Fruit fly (Drosophila melanogaster): ENCODE data around the gene CG33310.

CG33310 gene

DNA sequence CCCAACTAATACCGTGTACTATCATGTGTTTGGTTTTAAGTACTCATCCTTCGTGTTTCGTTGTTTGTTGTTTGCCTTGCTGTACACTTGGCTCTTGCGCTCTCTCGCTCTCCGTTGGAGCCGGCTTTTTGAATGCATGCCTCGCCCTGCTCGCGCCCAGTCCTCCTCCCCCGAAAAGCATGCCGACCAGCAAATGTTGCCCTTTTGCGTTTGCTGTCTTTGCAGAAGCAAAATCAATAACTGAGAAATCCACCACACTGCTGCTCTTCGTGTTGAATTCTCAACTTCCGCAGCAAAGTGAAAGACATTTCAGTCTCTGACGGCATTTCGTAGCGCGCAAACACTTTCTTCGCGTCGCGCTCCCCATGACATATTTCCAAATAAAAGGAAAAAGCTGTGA is 47.8 kb downstream of the CG33310 start, which contains the start of gene wwk:
Gene wwk, plus strand, starts transcription at position 312 of the 400 bp plus-strand sequence.
- no peak for TF ChIP-seq Hr4 (GFP tag; optimal IDR thresholded peaks at IDR 0.05)
- TF ChIP-seq CG6792 (GFP tag; optimal IDR thresholded peaks at IDR 0.05): no peak
- TF ChIP-seq svp (GFP tag): peak; percentile 18
- no peak for TF ChIP-seq CG6276 (GFP tag; optimal IDR thresholded peaks at IDR 0.05)
- TF ChIP-seq esn (GFP tag; optimal IDR thresholded peaks at IDR 0.05): no peak

All from whole organism, prepupa.